Worm (Caenorhabditis elegans) whole organism, midembryonic: ENCODE data around the gene T27F7.12.

Source experiments
- T22C8.4 ChIP-seq: fragments of 200-800 bp; sonication (Bioruptor generic); IDR thresholded peaks from 2 replicates; pipeline ENCODE4 v1.3.6; 2022; ENCODE audit warnings: missing genetic modification characterization, missing compliant biosample characterization
- cog-1 ChIP-seq: sonication (generic microtip); optimal IDR thresholded peaks from 2 replicates; lab custom pipeline; 2016; ENCODE audit warnings: missing genetic modification characterization, missing compliant biosample characterization
- flt-1 ChIP-seq: fragments of 200-800 bp; sonication (Bioruptor generic); IDR thresholded peaks from 2 replicates; pipeline ENCODE4 v1.3.6; 2022; ENCODE audit warnings: missing genetic modification characterization, missing compliant biosample characterization
- klf-2 ChIP-seq: fragments of 200-800 bp; sonication (Bioruptor generic); conservative IDR thresholded peaks from 2 replicates; pipeline ENCODE4 v1.3.6; 2022; ENCODE audit warnings: missing genetic modification reagents, missing genetic modification characterization, missing compliant biosample characterization
- tab-1 ChIP-seq: fragments of 200-800 bp; sonication (Bioruptor generic); IDR thresholded peaks from 2 replicates; pipeline ENCODE4 v1.3.6; 2022; ENCODE audit warnings: missing genetic modification characterization, missing compliant biosample characterization
- ztf-23 ChIP-seq: fragments of 200-800 bp; sonication (Bioruptor generic); IDR thresholded peaks from 2 replicates; pipeline ENCODE4 v1.3.6; 2022; ENCODE audit warnings: missing genetic modification reagents, missing genetic modification characterization, missing compliant biosample characterization

- no peak for TF ChIP-seq klf-2
- TF ChIP-seq cog-1 (tag; lab: Kevin White, UChicago) = no peak
- TF ChIP-seq ztf-23 = 0 out of 2 replicates have a peak, but pooled peaks have one; percentile 15
- TF ChIP-seq flt-1 (GFP tag; lab: Robert Waterston, UW) = no peak
- TF ChIP-seq tab-1 = no peak
- no peak for TF ChIP-seq T22C8.4
These were observed 41.8 kb upstream of the T27F7.12 start for ce11 chrII:4948118-4948517.
